Fruit fly (Drosophila melanogaster) whole organism, embryonic: ENCODE measurements around the gene CG13978.

Experiments
- CG10565 ChIP-seq: fragments of 200-800 bp; sonication (Bioruptor generic); optimal IDR thresholded peaks from 3 replicates; lab custom pipeline; 2016; ENCODE audit warnings: missing biosample characterization, mild to moderate bottlenecking, missing genetic modification characterization
- CG11398 ChIP-seq: fragments of 200-800 bp; sonication (Bioruptor generic); optimal IDR thresholded peaks from 2 replicates; lab custom pipeline; 2016; ENCODE audit warnings: missing biosample characterization, missing genetic modification characterization
- CG12659 ChIP-seq: fragments of 200-800 bp; sonication (Bioruptor generic); optimal IDR thresholded peaks from 3 replicates; lab custom pipeline; 2017; ENCODE audit warnings: mild to moderate bottlenecking, missing biosample characterization, missing genetic modification reagents, missing genetic modification characterization
- CG12744 ChIP-seq: fragments of 200-800 bp; sonication (Bioruptor generic); optimal IDR thresholded peaks from 2 replicates; lab custom pipeline; 2016; ENCODE audit warnings: missing biosample characterization, missing genetic modification characterization
- CG14965 ChIP-seq: fragments of 200-800 bp; sonication (Bioruptor generic); optimal IDR thresholded peaks from 2 replicates; lab custom pipeline; 2016; ENCODE audit warnings: missing biosample characterization, missing genetic modification characterization, borderline replicate concordance
- CG1602 ChIP-seq: fragments of 200-800 bp; sonication (Bioruptor generic); optimal IDR thresholded peaks from 3 replicates; lab custom pipeline; 2016; ENCODE audit warnings: missing biosample characterization, missing genetic modification characterization
- CG17612 ChIP-seq: fragments of 200-800 bp; sonication (Bioruptor generic); IDR thresholded peaks from 2 replicates; pipeline ENCODE4 v1.3.6; 2022; ENCODE audit warnings: missing biosample characterization, missing genetic modification characterization
- CG18619 ChIP-seq: fragments of 200-800 bp; sonication (Bioruptor generic); optimal IDR thresholded peaks from 3 replicates; lab custom pipeline; 2017; ENCODE audit warnings: missing biosample characterization, mild to moderate bottlenecking, missing genetic modification characterization
- CG2875 ChIP-seq: fragments of 200-800 bp; sonication (Bioruptor generic); optimal IDR thresholded peaks from 2 replicates; lab custom pipeline; 2017; ENCODE audit warnings: missing biosample characterization, mild to moderate bottlenecking, missing genetic modification characterization, missing genetic modification reagents
- CG33213 ChIP-seq: fragments of 200-800 bp; sonication (Bioruptor generic); optimal IDR thresholded peaks from 3 replicates; lab custom pipeline; 2016; ENCODE audit warnings: missing biosample characterization, missing genetic modification characterization
- CG34224 ChIP-seq: fragments of 200-800 bp; sonication (Bioruptor generic); IDR thresholded peaks from 3 replicates; pipeline ENCODE4 v1.3.6; 2022; ENCODE audit warnings: missing biosample characterization, missing genetic modification characterization; ENCODE audit not compliant: partially characterized antibody
- CG4404 ChIP-seq: fragments of 200-800 bp; sonication (Bioruptor generic); IDR thresholded peaks from 2 replicates; pipeline ENCODE4 v1.3.6; 2022; ENCODE audit warnings: missing biosample characterization, missing genetic modification characterization
- CG4854 ChIP-seq: fragments of 200-800 bp; sonication (Bioruptor generic); optimal IDR thresholded peaks from 2 replicates; lab custom pipeline; 2016; ENCODE audit warnings: missing biosample characterization, missing genetic modification characterization, inconsistent platforms
- CG9727 ChIP-seq: fragments of 200-800 bp; sonication (Bioruptor generic); optimal IDR thresholded peaks from 3 replicates; lab custom pipeline; 2017; ENCODE audit warnings: missing biosample characterization, mild to moderate bottlenecking, missing genetic modification characterization
- CG9876 ChIP-seq: fragments of 200-800 bp; sonication (Bioruptor generic); optimal IDR thresholded peaks from 2 replicates; lab custom pipeline; 2016; ENCODE audit warnings: missing biosample characterization, missing genetic modification characterization
- CrebB ChIP-seq: fragments of 200-800 bp; sonication (Bioruptor generic); optimal IDR thresholded peaks from 3 replicates; lab custom pipeline; 2018; ENCODE audit warnings: missing biosample characterization, mild to moderate bottlenecking, missing genetic modification characterization
- Dll ChIP-seq: fragments of 200-800 bp; sonication (Bioruptor generic); IDR thresholded peaks from 4 replicates; pipeline ENCODE4 v1.3.6; 2022; ENCODE audit warnings: missing biosample characterization, missing genetic modification characterization; ENCODE audit not compliant: partially characterized antibody
- E2f2 ChIP-seq: fragments of 200-800 bp; sonication (Bioruptor generic); IDR thresholded peaks from 2 replicates; pipeline ENCODE4 v1.3.6; 2022; ENCODE audit warnings: missing biosample characterization, missing genetic modification characterization
- Gsc ChIP-seq: fragments of 200-800 bp; sonication (Bioruptor generic); IDR thresholded peaks from 2 replicates; pipeline ENCODE4 v1.3.6; 2022; ENCODE audit warnings: missing biosample characterization, missing genetic modification characterization
- HmgZ ChIP-seq: fragments of 200-800 bp; sonication (Bioruptor generic); optimal IDR thresholded peaks from 2 replicates; lab custom pipeline; 2018; ENCODE audit warnings: missing biosample characterization, mild to moderate bottlenecking, missing genetic modification characterization
- NfI ChIP-seq: fragments of 200-800 bp; sonication (Bioruptor generic); optimal IDR thresholded peaks from 3 replicates; lab custom pipeline; 2018; ENCODE audit warnings: missing biosample characterization, mild to moderate bottlenecking, missing genetic modification characterization, moderate library complexity
- Stat92E ChIP-seq, 3 experiments: fragments of >200 bp in 2 of 3; fragments of 200-800 bp in 1 of 3; sonication (Bioruptor generic) in 1 of 3; optimal IDR thresholded peaks; 2 replicates each; lab custom pipeline; 2017 to 2019; ENCODE audit warnings: missing biosample characterization in 3 of 3, missing genetic modification characterization in 3 of 3, mild to moderate bottlenecking in 1 of 3, moderate library complexity in 1 of 3
- Usf ChIP-seq: fragments of 200-800 bp; sonication (Bioruptor generic); optimal IDR thresholded peaks from 2 replicates; lab custom pipeline; 2017; ENCODE audit warnings: missing genotype, missing biosample characterization, missing genetic modification characterization
- bigmax ChIP-seq: fragments of 200-800 bp; sonication (Bioruptor generic); optimal IDR thresholded peaks from 2 replicates; lab custom pipeline; 2018; ENCODE audit warnings: missing biosample characterization, mild to moderate bottlenecking, missing genetic modification characterization
- bsh ChIP-seq, 2 experiments: fragments of 200-800 bp; sonication (Bioruptor generic); optimal IDR thresholded peaks; 2 replicates each; lab custom pipeline; 2017 to 2018; ENCODE audit warnings: mild to moderate bottlenecking in 2 of 2, missing biosample characterization in 2 of 2, missing genetic modification characterization in 2 of 2, moderate library complexity in 1 of 2
- corto ChIP-seq: fragments of 200-800 bp; sonication (Bioruptor generic); optimal IDR thresholded peaks from 2 replicates; lab custom pipeline; 2016; ENCODE audit warnings: missing biosample characterization, mild to moderate bottlenecking, missing genetic modification characterization, moderate library complexity
- crp ChIP-seq, 2 experiments: fragments of 200-800 bp; sonication (Bioruptor generic); optimal IDR thresholded peaks; 2 replicates in 1 of 2; 3 replicates in 1 of 2; lab custom pipeline; 2017; ENCODE audit warnings: missing biosample characterization in 2 of 2, missing genetic modification characterization in 2 of 2, mild to moderate bottlenecking in 1 of 2, moderate library complexity in 1 of 2
- disco-r ChIP-seq: fragments of 200-800 bp; sonication (Bioruptor generic); optimal IDR thresholded peaks from 2 replicates; lab custom pipeline; 2016; ENCODE audit warnings: missing biosample characterization, missing genetic modification characterization
- dmrt11E ChIP-seq: fragments of 200-800 bp; sonication (Bioruptor generic); optimal IDR thresholded peaks from 3 replicates; lab custom pipeline; 2018; ENCODE audit warnings: missing biosample characterization, mild to moderate bottlenecking, missing genetic modification characterization, moderate library complexity
- emc ChIP-seq: fragments of 200-800 bp; sonication (Bioruptor generic); optimal IDR thresholded peaks from 2 replicates; lab custom pipeline; 2016; ENCODE audit warnings: missing biosample characterization, missing genetic modification characterization
- eyg ChIP-seq: fragments of 200-800 bp; sonication (Bioruptor generic); optimal IDR thresholded peaks from 3 replicates; lab custom pipeline; 2016; ENCODE audit warnings: missing biosample characterization, missing genetic modification characterization
- grn ChIP-seq: fragments of 200-800 bp; sonication (Bioruptor generic); optimal IDR thresholded peaks from 3 replicates; lab custom pipeline; 2017; ENCODE audit warnings: missing biosample characterization, missing genetic modification characterization
- ham ChIP-seq: fragments of 200-800 bp; sonication (Bioruptor generic); IDR thresholded peaks from 2 replicates; pipeline ENCODE4 v1.3.6; 2022; ENCODE audit warnings: missing biosample characterization, missing genetic modification characterization
- her ChIP-seq: fragments of 200-800 bp; sonication (Bioruptor generic); optimal IDR thresholded peaks from 2 replicates; lab custom pipeline; 2016; ENCODE audit warnings: missing biosample characterization, missing genetic modification characterization
- kni ChIP-seq: fragments of 200-800 bp; sonication (Bioruptor generic); optimal IDR thresholded peaks from 3 replicates; lab custom pipeline; 2017; ENCODE audit warnings: mild to moderate bottlenecking, missing biosample characterization, missing genetic modification reagents, missing genetic modification characterization
- knrl ChIP-seq: fragments of 200-800 bp; sonication (Bioruptor generic); IDR thresholded peaks from 3 replicates; pipeline ENCODE4 v1.3.6; 2022; ENCODE audit warnings: missing biosample characterization, missing genetic modification characterization; ENCODE audit not compliant: partially characterized antibody
- mirr ChIP-seq: fragments of 200-800 bp; sonication (Bioruptor generic); optimal IDR thresholded peaks from 3 replicates; lab custom pipeline; 2018; ENCODE audit warnings: missing biosample characterization, mild to moderate bottlenecking, missing genetic modification characterization
- nerfin-2 ChIP-seq: fragments of 200-800 bp; sonication (Bioruptor generic); IDR thresholded peaks from 2 replicates; pipeline ENCODE4 v1.3.6; 2022; ENCODE audit warnings: missing biosample characterization, missing genetic modification characterization; ENCODE audit not compliant: partially characterized antibody
- oc ChIP-seq: fragments of 200-800 bp; sonication (Bioruptor generic); optimal IDR thresholded peaks from 2 replicates; lab custom pipeline; 2018; ENCODE audit warnings: missing biosample characterization, mild to moderate bottlenecking, missing genetic modification characterization, moderate library complexity
- pfk ChIP-seq: fragments of 200-800 bp; sonication (Bioruptor generic); optimal IDR thresholded peaks from 2 replicates; lab custom pipeline; 2018; ENCODE audit warnings: missing biosample characterization, mild to moderate bottlenecking, missing genetic modification characterization, moderate library complexity
- pita ChIP-seq: fragments of 200-800 bp; sonication (Bioruptor generic); optimal IDR thresholded peaks from 2 replicates; lab custom pipeline; 2017; ENCODE audit warnings: missing biosample characterization, mild to moderate bottlenecking, missing genetic modification characterization
- pros ChIP-seq: fragments of 200-800 bp; sonication (Bioruptor generic); optimal IDR thresholded peaks from 3 replicates; lab custom pipeline; 2019; ENCODE audit warnings: missing biosample characterization, mild to moderate bottlenecking, missing genetic modification characterization, moderate library complexity
- sens ChIP-seq: fragments of 200-800 bp; sonication (Bioruptor generic); peaks from one replicate; lab custom pipeline; 2016; ENCODE audit warnings: missing biosample characterization, missing genetic modification characterization
- sim ChIP-seq: fragments of 200-800 bp; sonication (Bioruptor generic); IDR thresholded peaks from 2 replicates; pipeline ENCODE4 v1.3.6; 2022; ENCODE audit warnings: missing biosample characterization, missing genetic modification characterization
- slbo ChIP-seq: fragments of 200-800 bp; sonication (Bioruptor generic); IDR thresholded peaks from 2 replicates; pipeline ENCODE4 v1.3.6; 2022; ENCODE audit warnings: missing biosample characterization, missing genetic modification characterization
- stc ChIP-seq: fragments of 200-800 bp; sonication (Bioruptor generic); IDR thresholded peaks from 2 replicates; pipeline ENCODE4 v1.3.6; 2022; ENCODE audit warnings: missing biosample characterization, missing genetic modification characterization
- tll ChIP-seq, 2 experiments: fragments of 200-800 bp in 1 of 2; fragments of >200 bp in 1 of 2; sonication (Bioruptor generic) in 1 of 2; optimal IDR thresholded peaks; 2 replicates each; lab custom pipeline; 2017 to 2019; ENCODE audit warnings: missing biosample characterization in 2 of 2, missing genetic modification characterization in 2 of 2, mild to moderate bottlenecking in 1 of 2, moderate library complexity in 1 of 2
- twi ChIP-seq: fragments of 200-800 bp; optimal IDR thresholded peaks from 2 replicates; lab custom pipeline; 2019; ENCODE audit warnings: missing biosample characterization, mild to moderate bottlenecking, missing genetic modification characterization, moderate library complexity
- unc-4 ChIP-seq: fragments of 200-800 bp; sonication (Bioruptor generic); IDR thresholded peaks from 2 replicates; pipeline ENCODE4 v1.3.6; 2022; ENCODE audit warnings: missing biosample characterization, missing genetic modification characterization; ENCODE audit not compliant: partially characterized antibody
- vnd ChIP-seq: fragments of 200-800 bp; sonication (Bioruptor generic); IDR thresholded peaks from 3 replicates; pipeline ENCODE4 v1.3.6; 2022; ENCODE audit warnings: missing biosample characterization, missing genetic modification characterization; ENCODE audit not compliant: partially characterized antibody

The CG13978 gene

dm6 chr3R:27440628-27441027 is 23.4 kb upstream of the CG13978 start, which contains the start of gene CG44290 (continued):
- peak; percentile 10 for TF ChIP-seq CG1602 (GFP tag; lab: Kevin White, UChicago)
- peak; percentile 90 for TF ChIP-seq grn (GFP tag; lab: Kevin White, UChicago)
- TF ChIP-seq HmgZ (tag; lab: Kevin White, UChicago): no peak
- no peak for TF ChIP-seq disco-r
- peak; percentile 96 for TF ChIP-seq sens
- TF ChIP-seq CG12659 (GFP tag; lab: Kevin White, UChicago): no peak
- no peak for TF ChIP-seq CG4854 (GFP tag; lab: Kevin White, UChicago)
- TF ChIP-seq Usf (GFP tag; lab: Kevin White, UChicago): no peak
- TF ChIP-seq CG4404 (GFP tag; lab: Robert Waterston, UW): peak; percentile 40; the same call in 1 of the 2 replicates
- no peak for TF ChIP-seq kni (GFP tag; lab: Kevin White, UChicago)
- TF ChIP-seq Stat92E (GFP tag; optimal IDR thresholded peaks at IDR 0.05; lab: Kevin White, UChicago): peak in 1 of 3 experiments; percentile 28
- no peak for TF ChIP-seq twi (tag; lab: Kevin White, UChicago)
- TF ChIP-seq CG9876: no peak
- TF ChIP-seq dmrt11E: peak; percentile 77
- TF ChIP-seq CG33213: no peak
- TF ChIP-seq unc-4 (GFP tag; lab: Robert Waterston, UW): no peak
- TF ChIP-seq eyg (GFP tag; lab: Kevin White, UChicago): no peak
- TF ChIP-seq CG18619: no peak
- TF ChIP-seq pita (GFP tag; lab: Kevin White, UChicago): no peak
- TF ChIP-seq corto (GFP tag; lab: Kevin White, UChicago): no peak
- no peak for TF ChIP-seq stc (GFP tag; lab: Robert Waterston, UW)
- TF ChIP-seq oc (tag; lab: Kevin White, UChicago): peak; percentile 81
- no peak for TF ChIP-seq E2f2
- no peak for TF ChIP-seq CG14965 (GFP tag; lab: Kevin White, UChicago)
- TF ChIP-seq sim (GFP tag; lab: Robert Waterston, UW): no peak
- TF ChIP-seq Gsc (GFP tag; lab: Robert Waterston, UW): no peak
- TF ChIP-seq CG10565 (GFP tag; lab: Kevin White, UChicago): no peak
- TF ChIP-seq CG17612 (GFP tag; lab: Robert Waterston, UW): no peak
- TF ChIP-seq bigmax (GFP tag; lab: Kevin White, UChicago): no peak
- no peak for TF ChIP-seq nerfin-2 (GFP tag; lab: Robert Waterston, UW)
- TF ChIP-seq tll (GFP tag; optimal IDR thresholded peaks at IDR 0.05; lab: Kevin White, UChicago): no peak
- no peak for TF ChIP-seq CrebB (tag; lab: Kevin White, UChicago)
- no peak for TF ChIP-seq NfI (GFP tag; lab: Kevin White, UChicago)
- no peak for TF ChIP-seq CG12744 (GFP tag; lab: Kevin White, UChicago)
- peak; percentile 46 for TF ChIP-seq CG9727 (GFP tag; lab: Kevin White, UChicago)
- no peak for TF ChIP-seq crp (GFP tag; optimal IDR thresholded peaks at IDR 0.05; lab: Kevin White, UChicago)
- TF ChIP-seq CG11398 (GFP tag; lab: Kevin White, UChicago): no peak
- no peak for TF ChIP-seq Dll (GFP tag; lab: Robert Waterston, UW)
- TF ChIP-seq CG2875 (GFP tag; lab: Kevin White, UChicago): no peak
- no peak for TF ChIP-seq vnd (GFP tag; lab: Robert Waterston, UW)
- no peak for TF ChIP-seq emc (GFP tag; lab: Kevin White, UChicago)
- peak; percentile 95 for TF ChIP-seq pros (GFP tag; lab: Kevin White, UChicago)
- TF ChIP-seq mirr: no peak
- no peak for TF ChIP-seq her (GFP tag; lab: Kevin White, UChicago)
- TF ChIP-seq pfk (GFP tag; lab: Kevin White, UChicago): no peak
- peak; percentile 25; the same call in 1 of the 2 replicates for TF ChIP-seq slbo (GFP tag; lab: Robert Waterston, UW)
- peak in 1 of 2 experiments; percentile 72 for TF ChIP-seq bsh (GFP tag; optimal IDR thresholded peaks at IDR 0.05; lab: Kevin White, UChicago)
- no peak for TF ChIP-seq knrl (GFP tag; lab: Robert Waterston, UW)
- no peak for TF ChIP-seq CG34224
- TF ChIP-seq ham (GFP tag; lab: Robert Waterston, UW): no peak
